Worm (Caenorhabditis elegans) whole organism, L1 larva: ENCODE results near the gene W02D7.6.

Experiments
- dpl-1 ChIP-seq, 3 experiments: fragments of 150-350 bp in 2 of 3; sonication (generic microtip) in 1 of 3; optimal IDR thresholded peaks; 2 replicates each; lab custom pipeline; 2014 to 2017; ENCODE audit warnings: missing biosample characterization in 3 of 3, missing genetic modification characterization in 3 of 3, missing genetic modification reagents in 3 of 3
- elt-3 ChIP-seq, 6 experiments: fragments of 150-350 bp in 1 of 6; sonication (generic microtip); optimal IDR thresholded peaks; 2 replicates each; lab custom pipeline; 2017 to 2018; ENCODE audit warnings: missing biosample characterization in 6 of 6, missing genetic modification characterization in 6 of 6, inconsistent platforms in 1 of 6
- lsy-2 ChIP-seq, 2 experiments: fragments of 150-350 bp; optimal IDR thresholded peaks; 2 replicates each; lab custom pipeline; 2014; ENCODE audit warnings: missing biosample characterization in 2 of 2, missing genetic modification characterization in 2 of 2
- nhr-237 ChIP-seq: fragments of 150-350 bp; optimal IDR thresholded peaks from 2 replicates; lab custom pipeline; 2014; ENCODE audit warnings: missing biosample characterization, missing genetic modification characterization
- nhr-28 ChIP-seq: fragments of 150-350 bp; optimal IDR thresholded peaks from 2 replicates; lab custom pipeline; 2014; ENCODE audit warnings: missing biosample characterization, missing genetic modification characterization
- nhr-90 ChIP-seq: sonication (generic microtip); optimal IDR thresholded peaks from 2 replicates; lab custom pipeline; 2016; ENCODE audit warnings: mild to moderate bottlenecking, missing genetic modification characterization, missing compliant biosample characterization; ENCODE audit not compliant: poor library complexity
- snu-23 ChIP-seq: sonication (generic microtip); optimal IDR thresholded peaks from 2 replicates; lab custom pipeline; 2016; ENCODE audit warnings: missing genetic modification characterization, missing compliant biosample characterization
- sptf-1 ChIP-seq: fragments of 150-350 bp; optimal IDR thresholded peaks from 2 replicates; lab custom pipeline; 2014; ENCODE audit warnings: missing biosample characterization, missing genetic modification characterization
- swsn-7 ChIP-seq: sonication (generic microtip); optimal IDR thresholded peaks from 2 replicates; lab custom pipeline; 2016; ENCODE audit warnings: missing genetic modification characterization, missing compliant biosample characterization
- unc-62 ChIP-seq: fragments of 150-350 bp; optimal IDR thresholded peaks from 2 replicates; lab custom pipeline; 2014; ENCODE audit warnings: missing biosample characterization, missing genetic modification reagents, missing genetic modification characterization
- unc-86 ChIP-seq: sonication (generic microtip); optimal IDR thresholded peaks from 2 replicates; lab custom pipeline; 2016; ENCODE audit warnings: missing genetic modification characterization, missing compliant biosample characterization
- ztf-11 ChIP-seq, 2 experiments: sonication (generic microtip); optimal IDR thresholded peaks; 2 replicates each; lab custom pipeline; 2016 to 2017; ENCODE audit warnings: missing genetic modification characterization in 2 of 2, missing biosample characterization in 1 of 2, missing compliant biosample characterization in 1 of 2

ce11 chrV:8307013-8307412 is 5.7 kb upstream of the W02D7.6 start:
- no peak for TF ChIP-seq elt-3 (tag; optimal IDR thresholded peaks at IDR 0.05; lab: Kevin White, UChicago)
- no peak for TF ChIP-seq unc-62 (GFP tag; lab: Kevin White, UChicago)
- no peak for TF ChIP-seq lsy-2 (tag; optimal IDR thresholded peaks at IDR 0.05; lab: Kevin White, UChicago)
- TF ChIP-seq nhr-28 (tag; lab: Kevin White, UChicago): no peak
- TF ChIP-seq snu-23: no peak
- no peak for TF ChIP-seq nhr-237 (tag; lab: Kevin White, UChicago)
- TF ChIP-seq swsn-7: no peak
- no peak for TF ChIP-seq unc-86 (tag; lab: Kevin White, UChicago)
- TF ChIP-seq ztf-11 (tag; optimal IDR thresholded peaks at IDR 0.05; lab: Kevin White, UChicago): no peak
- TF ChIP-seq sptf-1 (tag; lab: Kevin White, UChicago): no peak
- no peak for TF ChIP-seq nhr-90 (tag; lab: Kevin White, UChicago)
- TF ChIP-seq dpl-1 (GFP tag; optimal IDR thresholded peaks at IDR 0.05; lab: Kevin White, UChicago): no peak
